Worm (Caenorhabditis elegans) whole organism, young adult: Measurements from ENCODE around the gene F48B9.8.

Source experiments
- dpff-1 ChIP-seq: sonication (generic microtip); optimal IDR thresholded peaks from 2 replicates; lab custom pipeline; 2017; ENCODE audit warnings: mild to moderate bottlenecking, missing genetic modification characterization, missing compliant biosample characterization
- egl-18 ChIP-seq: fragments of 200-800 bp; sonication (Bioruptor generic); IDR thresholded peaks from 2 replicates; pipeline ENCODE4 v1.3.6; 2022; ENCODE audit warnings: missing genetic modification reagents, missing genetic modification characterization, missing compliant biosample characterization
- madf-10 ChIP-seq: sonication (generic microtip); optimal IDR thresholded peaks from 2 replicates; lab custom pipeline; 2016; ENCODE audit warnings: mild to moderate bottlenecking, missing genetic modification characterization, missing compliant biosample characterization
- snpc-1.1 ChIP-seq: sonication (generic microtip); optimal IDR thresholded peaks from 2 replicates; lab custom pipeline; 2017; ENCODE audit warnings: missing genetic modification characterization, mild to moderate bottlenecking, missing compliant biosample characterization, antibody characterized with exemption, moderate library complexity, missing genotype, missing genetic modification reagents; ENCODE audit not compliant: insufficient read depth

- TF ChIP-seq snpc-1.1 (tag; lab: Kevin White, UChicago), result no peak
- no peak for TF ChIP-seq madf-10
- TF ChIP-seq egl-18 (GFP tag; lab: Robert Waterston, UW), result no peak
- no peak for TF ChIP-seq dpff-1 (tag; lab: Kevin White, UChicago)
These were observed 42.8 kb upstream of the F48B9.8 start for ce11 chrX:2219006-2219405.
